Worm (Caenorhabditis elegans): ENCODE results near the gene ttr-29.

Gene ttr-29

DNA sequence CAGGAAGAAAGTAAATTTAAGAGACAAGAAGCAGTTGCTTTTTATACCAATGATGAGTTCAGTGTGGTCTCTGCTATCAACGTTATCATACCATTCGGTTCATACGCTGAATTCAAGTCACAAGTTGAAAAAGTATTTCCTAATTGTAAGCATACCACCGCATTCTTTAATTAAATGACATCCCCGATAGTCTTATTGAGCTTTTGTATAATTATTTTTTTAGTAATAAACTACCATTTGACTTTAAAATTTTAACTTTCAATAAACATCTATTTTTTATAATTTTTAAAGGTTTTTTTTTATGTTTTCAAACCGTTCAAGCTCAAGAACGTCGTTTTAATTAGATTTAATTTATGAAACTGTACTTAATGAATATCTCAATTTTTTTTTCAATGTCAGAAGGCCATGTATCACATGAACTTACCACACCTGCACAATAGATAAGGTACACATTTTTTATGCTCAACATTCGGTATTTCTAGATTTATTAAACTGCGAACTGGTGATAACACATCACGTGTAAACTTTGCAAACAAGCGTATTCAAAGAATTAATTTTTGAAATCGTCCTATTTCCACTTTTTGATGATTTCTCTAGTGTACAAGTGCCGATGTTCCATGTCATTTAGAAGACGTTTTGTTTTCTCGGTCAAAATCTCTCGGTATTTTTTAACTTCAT, 35.3 kb upstream of the ttr-29 start, which contains the start of gene T16G1.4:
TSS of gene T16G1.4 (minus strand) at position 51 of the 678 bp plus-strand sequence.
- TF ChIP-seq klf-2 (GFP tag; conservative IDR thresholded peaks at IDR 0.05): no peak
- TF ChIP-seq cog-1 (tag; optimal IDR thresholded peaks at IDR 0.05): no peak
- no peak for TF ChIP-seq med-1 (GFP tag; optimal IDR thresholded peaks at IDR 0.05; ENCODE audit: insufficient read depth)
- no peak for TF ChIP-seq flt-1 (GFP tag; IDR thresholded peaks at IDR 0.05)
- no peak for TF ChIP-seq T22C8.4 (GFP tag; IDR thresholded peaks at IDR 0.05)
- TF ChIP-seq tab-1 (GFP tag; IDR thresholded peaks at IDR 0.05): no peak
- no peak for TF ChIP-seq ztf-29 (GFP tag; IDR thresholded peaks at IDR 0.05)
- no peak for TF ChIP-seq ref-1 (GFP tag; conservative IDR thresholded peaks at IDR 0.05)
- TF ChIP-seq ztf-23 (GFP tag; IDR thresholded peaks at IDR 0.05): no peak

- TF ChIP-seq ref-1 (GFP tag; conservative IDR thresholded peaks at IDR 0.05) (no peak), cog-1 (tag; optimal IDR thresholded peaks at IDR 0.05) (no peak), ztf-23 (GFP tag; IDR thresholded peaks at IDR 0.05) (no peak), T22C8.4 (GFP tag; IDR thresholded peaks at IDR 0.05) (no peak), flt-1 (GFP tag; IDR thresholded peaks at IDR 0.05) (no peak), med-1 (GFP tag; optimal IDR thresholded peaks at IDR 0.05; ENCODE audit: insufficient read depth) (no peak), klf-2 (GFP tag; conservative IDR thresholded peaks at IDR 0.05) (no peak), ztf-29 (GFP tag; IDR thresholded peaks at IDR 0.05) (no peak), tab-1 (GFP tag; IDR thresholded peaks at IDR 0.05) (no peak)
Observed at ce11 chrV:12939434-12939833, 32.8 kb upstream of the ttr-29 start, which contains the start of gene T16G1.5. T16G1.5 (minus strand) TSS chrV:12939552.

- TF ChIP-seq flt-1 (GFP tag; IDR thresholded peaks at IDR 0.05) (no peak), med-1 (GFP tag; optimal IDR thresholded peaks at IDR 0.05; ENCODE audit: insufficient read depth) (no peak), ref-1 (GFP tag; conservative IDR thresholded peaks at IDR 0.05) (no peak), ztf-23 (GFP tag; IDR thresholded peaks at IDR 0.05) (no peak), tab-1 (GFP tag; IDR thresholded peaks at IDR 0.05) (no peak), cog-1 (tag; optimal IDR thresholded peaks at IDR 0.05) (no peak), T22C8.4 (GFP tag; IDR thresholded peaks at IDR 0.05) (no peak), klf-2 (GFP tag; conservative IDR thresholded peaks at IDR 0.05) (no peak)
Observed at ce11 chrV:12937098-12937497, 30.5 kb upstream of the ttr-29 start, which contains the start of gene T16G1.6. T16G1.6 (minus strand) TSS chrV:12937174.

DNA sequence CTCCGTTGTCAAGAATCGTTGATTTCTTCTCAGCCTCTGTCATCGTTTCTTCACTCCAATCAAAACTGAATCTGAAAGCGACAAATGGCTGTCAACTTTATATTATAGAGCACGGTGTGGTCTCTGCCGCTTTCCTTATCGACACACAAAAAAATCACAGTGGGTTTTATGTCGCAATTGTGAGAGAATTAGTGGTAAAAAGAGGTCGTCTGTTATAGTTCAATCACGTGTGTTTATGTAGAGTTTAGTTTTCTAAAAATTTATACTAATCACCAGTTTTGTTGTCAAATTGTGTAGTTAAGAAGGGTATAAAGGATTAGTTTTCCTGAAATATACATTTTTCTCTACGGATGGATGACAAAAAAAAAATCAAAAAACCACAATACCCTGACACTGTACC, 28.3 kb upstream of the ttr-29 start, which contains the start of gene T16G1.7:
TSS of gene T16G1.7 (minus strand) at position 137 of the 400 bp plus-strand sequence.
- no peak for TF ChIP-seq ztf-23 (GFP tag; IDR thresholded peaks at IDR 0.05)
- TF ChIP-seq ztf-29 (GFP tag; IDR thresholded peaks at IDR 0.05): no peak
- TF ChIP-seq klf-2 (GFP tag; conservative IDR thresholded peaks at IDR 0.05): no peak
- TF ChIP-seq med-1 (GFP tag; optimal IDR thresholded peaks at IDR 0.05; ENCODE audit: insufficient read depth): no peak
- TF ChIP-seq ref-1 (GFP tag; conservative IDR thresholded peaks at IDR 0.05): no peak
- TF ChIP-seq flt-1 (GFP tag; IDR thresholded peaks at IDR 0.05): no peak
- TF ChIP-seq tab-1 (GFP tag; IDR thresholded peaks at IDR 0.05): no peak
- TF ChIP-seq T22C8.4 (GFP tag; IDR thresholded peaks at IDR 0.05): no peak
- TF ChIP-seq cog-1 (tag; optimal IDR thresholded peaks at IDR 0.05): no peak

- TF ChIP-seq ztf-23 (GFP tag; IDR thresholded peaks at IDR 0.05) (no peak), tab-1 (GFP tag; IDR thresholded peaks at IDR 0.05) (no peak), flt-1 (GFP tag; IDR thresholded peaks at IDR 0.05) (no peak), ref-1 (GFP tag; conservative IDR thresholded peaks at IDR 0.05) (no peak), ztf-29 (GFP tag; IDR thresholded peaks at IDR 0.05) (no peak), cog-1 (tag; optimal IDR thresholded peaks at IDR 0.05) (no peak), T22C8.4 (GFP tag; IDR thresholded peaks at IDR 0.05) (no peak), med-1 (GFP tag; optimal IDR thresholded peaks at IDR 0.05; ENCODE audit: insufficient read depth) (no peak), klf-2 (GFP tag; conservative IDR thresholded peaks at IDR 0.05) (no peak)
Observed at ce11 chrV:12933654-12934053, 27.0 kb upstream of the ttr-29 start.

DNA sequence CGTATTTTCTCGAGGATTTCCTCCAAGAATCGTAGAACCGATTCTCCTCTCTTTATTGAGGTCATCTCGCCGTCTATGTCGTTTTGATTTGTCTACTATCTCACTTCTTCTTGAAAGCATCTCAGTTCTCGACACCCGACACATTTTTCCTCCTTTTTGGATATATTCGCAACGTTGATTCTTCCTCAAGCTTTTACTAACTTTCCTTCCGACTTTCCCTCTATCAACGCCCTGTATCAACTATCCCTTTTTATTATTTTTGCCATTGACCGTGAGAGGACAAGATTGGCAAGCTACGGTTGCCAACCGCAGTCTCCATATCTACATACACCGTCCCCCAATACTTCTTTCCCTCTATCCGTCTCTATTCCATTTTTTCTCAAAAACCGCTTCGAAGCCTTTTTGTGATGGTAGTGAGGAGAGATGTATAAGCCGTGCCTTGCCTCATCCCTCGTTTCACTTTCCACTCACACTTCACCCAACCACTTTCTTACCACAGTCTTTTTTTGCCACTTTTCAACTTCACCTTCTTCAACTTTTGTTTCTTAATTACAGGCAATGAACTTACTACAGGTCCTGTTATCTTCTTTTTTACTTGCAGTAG, 22.4 kb upstream of the ttr-29 start, which contains the start of gene T16G1.2:
TSS of gene T16G1.2 (plus strand) at position 554 of the 604 bp plus-strand sequence.
- TF ChIP-seq klf-2 (GFP tag; conservative IDR thresholded peaks at IDR 0.05) (no peak), tab-1 (GFP tag; IDR thresholded peaks at IDR 0.05) (no peak), flt-1 (GFP tag; IDR thresholded peaks at IDR 0.05) (no peak), ref-1 (GFP tag; conservative IDR thresholded peaks at IDR 0.05) (no peak)

ce11 chrV:12924128-12924527, 17.5 kb upstream of the ttr-29 start, which contains the start of gene pqn-67:
pqn-67 (plus strand) TSS chrV:12924428.
- no peak for TF ChIP-seq T22C8.4 (GFP tag; IDR thresholded peaks at IDR 0.05)
- TF ChIP-seq ztf-29 (GFP tag; IDR thresholded peaks at IDR 0.05): no peak
- TF ChIP-seq ref-1 (GFP tag; conservative IDR thresholded peaks at IDR 0.05): no peak
- no peak for TF ChIP-seq med-1 (GFP tag; optimal IDR thresholded peaks at IDR 0.05; ENCODE audit: insufficient read depth)
- TF ChIP-seq cog-1 (tag; optimal IDR thresholded peaks at IDR 0.05): no peak
- no peak for TF ChIP-seq klf-2 (GFP tag; conservative IDR thresholded peaks at IDR 0.05)
- no peak for TF ChIP-seq ztf-23 (GFP tag; IDR thresholded peaks at IDR 0.05)
- no peak for TF ChIP-seq flt-1 (GFP tag; IDR thresholded peaks at IDR 0.05)
- no peak for TF ChIP-seq tab-1 (GFP tag; IDR thresholded peaks at IDR 0.05)

DNA sequence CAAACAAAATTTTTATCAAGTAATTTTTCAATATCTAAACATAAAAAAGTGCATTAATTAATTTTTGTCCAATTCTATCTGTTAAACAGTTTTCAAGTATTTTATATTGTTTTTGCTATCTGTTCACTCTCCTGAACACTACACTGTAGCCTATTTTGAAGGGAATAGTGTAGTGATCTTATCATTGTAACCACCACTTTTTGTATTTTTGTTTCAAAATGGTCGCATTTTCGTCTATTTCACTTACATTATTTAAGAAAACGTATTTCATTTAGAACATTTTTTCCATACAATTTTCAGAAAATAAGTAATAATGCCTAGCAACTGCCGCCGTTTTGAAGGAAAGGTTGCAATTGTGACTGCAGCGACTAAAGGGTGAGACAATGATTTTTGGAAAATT, 15.7 kb upstream of the ttr-29 start, which contains the start of gene dhrs-4:
TSS of gene dhrs-4 (plus strand) at position 301 of the 400 bp plus-strand sequence.
- TF ChIP-seq tab-1 (GFP tag; IDR thresholded peaks at IDR 0.05) (no peak), cog-1 (tag; optimal IDR thresholded peaks at IDR 0.05) (no peak), med-1 (GFP tag; optimal IDR thresholded peaks at IDR 0.05; ENCODE audit: insufficient read depth) (no peak), ztf-23 (GFP tag; IDR thresholded peaks at IDR 0.05) (no peak), klf-2 (GFP tag; conservative IDR thresholded peaks at IDR 0.05) (no peak), ref-1 (GFP tag; conservative IDR thresholded peaks at IDR 0.05) (no peak), flt-1 (GFP tag; IDR thresholded peaks at IDR 0.05) (no peak), T22C8.4 (GFP tag; IDR thresholded peaks at IDR 0.05) (no peak), ztf-29 (GFP tag; IDR thresholded peaks at IDR 0.05) (no peak)

DNA sequence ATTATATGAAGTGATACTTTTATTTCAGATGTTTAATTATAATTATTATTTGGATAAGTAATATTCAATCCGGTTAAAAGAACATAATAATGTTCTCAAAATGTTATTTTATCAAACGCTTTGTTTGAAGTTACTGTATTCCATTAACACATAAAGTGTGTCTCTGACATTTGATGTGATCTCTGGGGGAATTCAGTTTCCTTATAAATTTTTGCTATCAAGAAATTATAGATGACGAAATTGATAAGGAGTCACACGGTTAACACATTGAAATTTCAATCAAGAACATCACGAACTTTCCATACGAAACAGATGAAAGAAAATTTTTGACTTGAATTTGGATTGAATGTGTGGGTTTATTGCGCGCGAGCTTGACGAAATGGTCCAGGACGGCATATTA, 15.0 kb upstream of the ttr-29 start:
- TF ChIP-seq ztf-29 (GFP tag; IDR thresholded peaks at IDR 0.05) (no peak), T22C8.4 (GFP tag; IDR thresholded peaks at IDR 0.05) (no peak), flt-1 (GFP tag; IDR thresholded peaks at IDR 0.05) (no peak), med-1 (GFP tag; optimal IDR thresholded peaks at IDR 0.05; ENCODE audit: insufficient read depth) (no peak), klf-2 (GFP tag; conservative IDR thresholded peaks at IDR 0.05) (no peak), tab-1 (GFP tag; IDR thresholded peaks at IDR 0.05) (no peak), ztf-23 (GFP tag; IDR thresholded peaks at IDR 0.05) (no peak), cog-1 (tag; optimal IDR thresholded peaks at IDR 0.05) (no peak), ref-1 (GFP tag; conservative IDR thresholded peaks at IDR 0.05) (no peak)

Measured in whole organism, midembryonic.